Fruit fly (Drosophila melanogaster) Kc167 (cell line): ENCODE results near the gene CG18094.

Source experiments
- Myc ChIP-seq: fragments of >200 bp; optimal IDR thresholded peaks from 2 replicates; lab custom pipeline; 2017; ENCODE audit warnings: missing external identifiers
- Sin3A ChIP-seq: fragments of >200 bp; optimal IDR thresholded peaks from 2 replicates; lab custom pipeline; 2018; ENCODE audit warnings: missing external identifiers
- h ChIP-seq: fragments of >200 bp; optimal IDR thresholded peaks from 3 replicates; lab custom pipeline; 2018; ENCODE audit warnings: missing external identifiers
- insv ChIP-seq: fragments of >200 bp; optimal IDR thresholded peaks from 3 replicates; lab custom pipeline; 2018; ENCODE audit warnings: missing external identifiers

dm6 chr2L:19537779-19538456 is 47.9 kb downstream of the CG18094 start, which contains the start of gene CG13082:
- TF ChIP-seq Sin3A (lab: Kevin White, UChicago): no peak
- TF ChIP-seq h (lab: Kevin White, UChicago): no peak
- no peak for TF ChIP-seq insv (lab: Kevin White, UChicago)
- TF ChIP-seq Myc: no peak
